Worm (Caenorhabditis elegans): ENCODE results near the gene lap-2.

lap-2 gene

DNA sequence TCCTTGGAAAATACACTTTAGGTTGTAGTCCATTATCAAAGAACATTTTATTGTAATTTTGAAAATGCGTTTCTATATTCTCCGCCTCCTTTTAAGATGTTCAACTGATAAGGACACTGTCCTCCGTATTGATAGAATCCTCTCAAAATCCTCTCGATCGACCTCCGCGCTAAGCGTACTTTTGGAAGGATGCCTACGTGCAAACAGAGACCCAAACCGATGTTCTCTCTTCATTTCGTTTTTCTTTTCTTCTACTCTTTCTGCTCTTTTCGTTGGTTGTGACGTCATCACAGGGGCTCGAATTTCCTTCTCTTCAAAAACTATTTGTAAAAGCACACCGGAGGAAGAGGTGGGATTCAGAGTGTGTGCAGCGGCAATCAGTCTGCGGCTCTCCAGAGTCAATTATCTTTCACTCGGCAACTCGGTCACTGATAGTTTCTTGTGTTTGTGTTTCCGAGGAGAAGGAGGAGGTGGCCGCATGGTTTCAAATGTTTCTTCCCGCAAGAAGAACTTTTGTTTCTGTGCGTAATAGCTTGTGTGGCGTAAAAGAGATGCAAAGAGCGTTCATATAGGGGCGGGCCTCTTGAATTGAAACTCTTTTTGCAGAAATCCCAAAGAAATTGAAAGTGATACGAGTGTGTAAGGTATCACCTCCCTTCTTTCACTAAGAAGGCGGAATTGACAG lies 39.1 kb downstream of the lap-2 start, which contains the start of gene C34B4.2 (continued):
- TF ChIP-seq attf-6 (GFP tag; IDR thresholded peaks at IDR 0.05) = no peak
- no peak for TF ChIP-seq tlf-1 (GFP tag; optimal IDR thresholded peaks at IDR 0.05)
- peak; percentile 38; the same call in 1 of the 2 replicates for TF ChIP-seq egrh-3 (GFP tag; IDR thresholded peaks at IDR 0.05)
- TF ChIP-seq ceh-100 (GFP tag; IDR thresholded peaks at IDR 0.05) = no peak
- no peak for TF ChIP-seq Y95B8A.8 (GFP tag; IDR thresholded peaks at IDR 0.05)
- peak in 1 of 2 experiments; percentile 48 for TF ChIP-seq let-607 (tag; optimal IDR thresholded peaks at IDR 0.05)
- TF ChIP-seq unc-62 (GFP tag; optimal IDR thresholded peaks at IDR 0.05) = no peak
- TF ChIP-seq F57A8.1 (GFP tag; optimal IDR thresholded peaks at IDR 0.05) = no peak
- no peak for TF ChIP-seq C06A6.2 (GFP tag; conservative IDR thresholded peaks at IDR 0.05)
- no peak for TF ChIP-seq K11D2.4 (GFP tag; IDR thresholded peaks at IDR 0.05)
- peak; percentile 92 for TF ChIP-seq nhr-80 (tag; optimal IDR thresholded peaks at IDR 0.05)
- TF ChIP-seq snpc-4 (GFP tag; optimal IDR thresholded peaks at IDR 0.05) = no peak
- peak in 1 of 4 experiments; percentile 13 for TF ChIP-seq snpc-4 (tag; optimal IDR thresholded peaks at IDR 0.05)

DNA sequence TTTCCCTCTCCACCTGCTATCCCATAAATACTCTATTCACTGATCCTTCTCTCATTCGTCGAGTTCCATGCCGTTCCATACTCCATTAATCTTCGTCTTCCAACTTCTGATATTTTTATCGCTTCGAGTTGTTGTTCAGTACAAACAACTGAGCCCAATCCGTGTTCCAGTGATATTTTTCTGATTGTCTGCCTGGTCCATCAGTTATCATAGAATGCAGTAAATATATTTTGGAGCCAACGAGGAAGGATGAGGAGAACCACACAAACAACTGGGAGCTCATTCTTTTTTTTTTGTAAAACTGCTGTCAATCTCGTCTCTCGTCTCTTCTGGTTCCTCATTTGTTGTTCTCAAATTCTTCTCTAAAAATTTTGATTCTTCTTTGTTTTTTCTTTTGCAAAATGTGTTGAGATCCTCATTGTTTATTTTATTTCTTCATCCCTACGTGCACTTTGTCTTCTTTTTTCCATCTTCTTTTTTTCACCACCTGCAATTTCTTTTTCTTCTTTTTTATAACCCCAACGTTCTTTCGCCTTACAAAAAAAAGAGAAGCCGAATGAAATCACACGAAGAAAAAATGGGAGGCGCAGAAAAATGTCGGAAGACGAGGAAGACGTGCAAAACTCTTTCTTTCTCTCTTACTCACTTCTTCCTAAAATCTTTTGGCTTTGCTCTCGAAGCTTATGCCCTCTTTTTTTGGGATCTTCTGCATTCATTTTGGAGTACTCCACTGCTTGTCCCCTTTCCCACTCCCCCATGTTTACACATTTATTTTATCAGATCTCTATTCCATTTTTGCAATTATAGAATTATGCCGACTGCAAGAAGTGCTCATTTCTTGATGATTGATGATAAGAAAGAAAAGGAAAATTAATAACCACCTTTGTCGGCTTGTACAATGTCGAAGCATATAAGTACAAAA lies 40.5 kb downstream of the lap-2 start:
- TF ChIP-seq K11D2.4 (GFP tag; IDR thresholded peaks at IDR 0.05) = no peak
- TF ChIP-seq K12H6.12 (tag; optimal IDR thresholded peaks at IDR 0.05) = no peak
- no peak for TF ChIP-seq snpc-4 (GFP tag; optimal IDR thresholded peaks at IDR 0.05)
- TF ChIP-seq snpc-4 (tag; optimal IDR thresholded peaks at IDR 0.05) = no peak
- 0 out of 2 replicates have a peak, but pooled peaks have one; percentile 18 for TF ChIP-seq C06A6.2 (GFP tag; conservative IDR thresholded peaks at IDR 0.05)
- no peak for TF ChIP-seq F57A8.1 (GFP tag; optimal IDR thresholded peaks at IDR 0.05)
- no peak for TF ChIP-seq ztf-22 (GFP tag; optimal IDR thresholded peaks at IDR 0.05)
- no peak for TF ChIP-seq attf-6 (GFP tag; IDR thresholded peaks at IDR 0.05)
- no peak for TF ChIP-seq rec-8 (tag; optimal IDR thresholded peaks at IDR 0.05)
- TF ChIP-seq ama-1 (optimal IDR thresholded peaks at IDR 0.05) = peak; percentile 19
- no peak for TF ChIP-seq ama-1 (GFP tag; optimal IDR thresholded peaks at IDR 0.05)

ce11 chrV:13085227-13085640 lies 41.7 kb downstream of the lap-2 start:
- TF ChIP-seq somi-1 (GFP tag; optimal IDR thresholded peaks at IDR 0.05) (peak; percentile 3), ztf-26 (tag; optimal IDR thresholded peaks at IDR 0.05) (peak; percentile 37), lir-1 (GFP tag; conservative IDR thresholded peaks at IDR 0.05) (no peak), akir-1 (GFP tag; optimal IDR thresholded peaks at IDR 0.05) (no peak), unc-62 (GFP tag; optimal IDR thresholded peaks at IDR 0.05) (no peak), Y79H2A.3 (GFP tag; conservative IDR thresholded peaks at IDR 0.05) (no peak), hmg-20 (GFP tag; IDR thresholded peaks at IDR 0.05) (no peak), ztf-22 (GFP tag; optimal IDR thresholded peaks at IDR 0.05) (peak; percentile 41), bed-2 (GFP tag; IDR thresholded peaks at IDR 0.05) (no peak), lin-26 (GFP tag; IDR thresholded peaks at IDR 0.05) (0 out of 2 replicates have a peak, but pooled peaks have one; percentile 16), nhr-80 (tag; optimal IDR thresholded peaks at IDR 0.05) (peak; percentile 78), D2030.7 (GFP tag; IDR thresholded peaks at IDR 0.05) (no peak), cebp-1 (GFP tag; IDR thresholded peaks at IDR 0.05) (no peak), cebp-1 (tag; optimal IDR thresholded peaks at IDR 0.05) (peak; percentile 44), tbp1 (GFP tag; optimal IDR thresholded peaks at IDR 0.05) (peak; percentile 2), lin-35 (GFP tag; optimal IDR thresholded peaks at IDR 0.05) (no peak)

Data from whole organism, young adult.